Worm (Caenorhabditis elegans) whole organism, L2 larva: ENCODE measurements around the gene gur-3.

ENCODE experiments used
- ama-1 ChIP-seq: fragments of 150-350 bp; optimal IDR thresholded peaks from 2 replicates; lab custom pipeline; 2018; ENCODE audit warnings: inconsistent platforms
- egl-27 ChIP-seq: sonication (generic microtip); optimal IDR thresholded peaks from 3 replicates; lab custom pipeline; 2017; ENCODE audit warnings: missing biosample characterization, missing genetic modification reagents, missing genetic modification characterization
- elt-3 ChIP-seq: sonication (generic microtip); optimal IDR thresholded peaks from 2 replicates; lab custom pipeline; 2017; ENCODE audit warnings: missing biosample characterization, missing genetic modification characterization
- lin-39 ChIP-seq: fragments of 150-350 bp; optimal IDR thresholded peaks from 2 replicates; lab custom pipeline; 2014; ENCODE audit warnings: missing biosample characterization, missing genetic modification reagents, missing genetic modification characterization
- lsy-2 ChIP-seq, 2 experiments: fragments of 150-350 bp in 1 of 2; sonication (generic microtip) in 1 of 2; optimal IDR thresholded peaks; 2 replicates each; lab custom pipeline; 2014 to 2017; ENCODE audit warnings: missing biosample characterization in 2 of 2, missing genetic modification characterization in 2 of 2
- mab-5 ChIP-seq: fragments of 150-350 bp; optimal IDR thresholded peaks from 2 replicates; lab custom pipeline; 2014; ENCODE audit warnings: missing biosample characterization, missing genetic modification characterization
- mdl-1 ChIP-seq, 2 experiments: fragments of 150-350 bp in 1 of 2; sonication (generic microtip) in 1 of 2; optimal IDR thresholded peaks; 2 replicates each; lab custom pipeline; 2017; ENCODE audit warnings: missing biosample characterization in 2 of 2, missing genetic modification characterization in 2 of 2
- nhr-25 ChIP-seq: fragments of 150-350 bp; sonication (generic microtip); optimal IDR thresholded peaks from 3 replicates; lab custom pipeline; 2014; ENCODE audit warnings: missing biosample characterization, missing genetic modification characterization
- sma-3 ChIP-seq: sonication (generic microtip); optimal IDR thresholded peaks from 2 replicates; lab custom pipeline; 2016; ENCODE audit warnings: missing genetic modification reagents, missing genetic modification characterization, missing compliant biosample characterization
- snpc-4 ChIP-seq: fragments of 150-350 bp; optimal IDR thresholded peaks from 2 replicates; lab custom pipeline; 2014; ENCODE audit warnings: missing biosample characterization, missing genetic modification characterization
- unc-39 ChIP-seq: fragments of 150-350 bp; optimal IDR thresholded peaks from 2 replicates; lab custom pipeline; 2014; ENCODE audit warnings: missing biosample characterization, missing genetic modification characterization
- unc-62 ChIP-seq: fragments of 150-350 bp; optimal IDR thresholded peaks from 2 replicates; lab custom pipeline; 2014; ENCODE audit warnings: missing biosample characterization, missing genetic modification reagents, missing genetic modification characterization

DNA sequence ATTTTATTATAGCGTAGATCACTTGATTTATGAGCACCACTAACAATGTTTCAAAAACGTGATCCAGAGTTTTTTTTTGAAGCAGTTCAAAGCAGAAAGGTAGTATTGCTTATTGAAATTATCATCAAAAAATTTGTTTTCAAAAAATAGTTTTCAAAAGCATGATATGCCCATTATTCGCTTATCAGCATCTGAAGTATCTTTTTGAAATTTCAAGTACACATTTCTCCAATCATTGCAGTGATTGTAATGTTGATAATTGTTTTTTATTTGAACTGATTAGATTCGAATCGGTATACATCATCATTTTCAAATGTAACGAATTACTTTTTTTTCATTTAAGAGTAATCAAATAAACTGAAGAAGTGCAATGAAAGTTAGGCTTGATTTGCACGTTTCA, 34.7 kb upstream of the gur-3 start:
- no peak for TF ChIP-seq nhr-25
- TF ChIP-seq snpc-4 (tag; lab: Kevin White, UChicago) = no peak
- no peak for TF ChIP-seq unc-62 (GFP tag; lab: Kevin White, UChicago)
- TF ChIP-seq egl-27 = no peak
- no peak for TF ChIP-seq lsy-2 (tag; optimal IDR thresholded peaks at IDR 0.05; lab: Kevin White, UChicago)
- TF ChIP-seq lin-39 (tag; lab: Kevin White, UChicago) = no peak
- TF ChIP-seq ama-1 (lab: Kevin White, UChicago) = no peak
- no peak for TF ChIP-seq elt-3 (tag; lab: Kevin White, UChicago)
- no peak for TF ChIP-seq sma-3
- no peak for TF ChIP-seq mab-5 (tag; lab: Kevin White, UChicago)
- no peak for TF ChIP-seq unc-39 (tag; lab: Kevin White, UChicago)
- TF ChIP-seq mdl-1 (tag; optimal IDR thresholded peaks at IDR 0.05; lab: Kevin White, UChicago) = no peak
